Fruit fly (Drosophila melanogaster) Kc167 (cell line): ENCODE results near the gene CG45072.

Experiments used
- Myc ChIP-seq: fragments of >200 bp; optimal IDR thresholded peaks from 2 replicates; lab custom pipeline; 2017; ENCODE audit warnings: missing external identifiers
- Sin3A ChIP-seq: fragments of >200 bp; optimal IDR thresholded peaks from 2 replicates; lab custom pipeline; 2018; ENCODE audit warnings: missing external identifiers
- h ChIP-seq: fragments of >200 bp; optimal IDR thresholded peaks from 3 replicates; lab custom pipeline; 2018; ENCODE audit warnings: missing external identifiers
- insv ChIP-seq: fragments of >200 bp; optimal IDR thresholded peaks from 3 replicates; lab custom pipeline; 2018; ENCODE audit warnings: missing external identifiers
- psq ChIP-seq: fragments of >200 bp; optimal IDR thresholded peaks from 2 replicates; lab custom pipeline; 2017; ENCODE audit warnings: missing external identifiers
- ttk ChIP-seq: sonication (Bioruptor generic); optimal IDR thresholded peaks from 2 replicates; lab custom pipeline; 2017; ENCODE audit warnings: missing external identifiers

CG45072 gene

dm6 chr3R:30091795-30092699 lies 31.0 kb downstream of the CG45072 start:
- no peak for TF ChIP-seq insv (lab: Kevin White, UChicago)
- no peak for TF ChIP-seq h (lab: Kevin White, UChicago)
- no peak for TF ChIP-seq ttk (lab: Kevin White, UChicago)
- TF ChIP-seq psq (lab: Kevin White, UChicago): no peak
- TF ChIP-seq Sin3A: no peak
- no peak for TF ChIP-seq Myc (lab: Kevin White, UChicago)

dm6 chr3R:30090261-30091006 lies 32.6 kb downstream of the CG45072 start:
- TF ChIP-seq psq (lab: Kevin White, UChicago) (no peak), insv (lab: Kevin White, UChicago) (no peak), Myc (lab: Kevin White, UChicago) (no peak), h (lab: Kevin White, UChicago) (no peak), Sin3A (no peak), ttk (lab: Kevin White, UChicago) (no peak)

- TF ChIP-seq Sin3A (no peak), ttk (lab: Kevin White, UChicago) (no peak)
Observed at dm6 chr3R:30084137-30084536, 38.9 kb downstream of the CG45072 start.

dm6 chr3R:30083215-30083614 lies 39.8 kb downstream of the CG45072 start:
- TF ChIP-seq Myc (lab: Kevin White, UChicago) (no peak), Sin3A (no peak), h (lab: Kevin White, UChicago) (no peak), ttk (lab: Kevin White, UChicago) (no peak), insv (lab: Kevin White, UChicago) (no peak), psq (lab: Kevin White, UChicago) (no peak)

- no peak for TF ChIP-seq h (lab: Kevin White, UChicago)
- TF ChIP-seq psq (lab: Kevin White, UChicago): no peak
- no peak for TF ChIP-seq ttk (lab: Kevin White, UChicago)
- TF ChIP-seq Myc (lab: Kevin White, UChicago): no peak
- TF ChIP-seq Sin3A: no peak
- TF ChIP-seq insv (lab: Kevin White, UChicago): no peak
Observed at dm6 chr3R:30076088-30076487, 47.0 kb downstream of the CG45072 start.
